Fruit fly (Drosophila melanogaster) whole organism, adult: ENCODE measurements around the gene BCAS2.

Source experiments
- CG11617 ChIP-seq: fragments of 200-800 bp; sonication (Bioruptor generic); optimal IDR thresholded peaks from 2 replicates; lab custom pipeline; 2017; ENCODE audit warnings: mild to moderate bottlenecking, missing biosample characterization, missing genetic modification reagents, missing genetic modification characterization
- CG12768 ChIP-seq: fragments of 200-800 bp; sonication (Bioruptor generic); optimal IDR thresholded peaks from 2 replicates; lab custom pipeline; 2017; ENCODE audit warnings: missing biosample characterization, missing genetic modification characterization, mild to moderate bottlenecking, moderate library complexity, missing genetic modification reagents
- CG14711 ChIP-seq: fragments of 200-800 bp; sonication (Bioruptor generic); optimal IDR thresholded peaks from 2 replicates; lab custom pipeline; 2018; ENCODE audit warnings: missing biosample characterization, mild to moderate bottlenecking, missing genetic modification characterization, moderate library complexity
- CG33017 ChIP-seq: fragments of 200-800 bp; sonication (Bioruptor generic); optimal IDR thresholded peaks from 2 replicates; lab custom pipeline; 2018; ENCODE audit warnings: missing biosample characterization, mild to moderate bottlenecking, missing genetic modification characterization, moderate library complexity
- CG7045 ChIP-seq: fragments of 200-800 bp; sonication (Bioruptor generic); optimal IDR thresholded peaks from 2 replicates; lab custom pipeline; 2017; ENCODE audit warnings: missing biosample characterization, mild to moderate bottlenecking, missing genetic modification characterization
- CG7101 ChIP-seq: fragments of 200-800 bp; sonication (Bioruptor generic); optimal IDR thresholded peaks from 2 replicates; lab custom pipeline; 2018; ENCODE audit warnings: missing biosample characterization, mild to moderate bottlenecking, missing genetic modification characterization, moderate library complexity
- Clk ChIP-seq: fragments of 200-800 bp; sonication (Bioruptor generic); optimal IDR thresholded peaks from 2 replicates; lab custom pipeline; 2017; ENCODE audit warnings: missing biosample characterization, missing genetic modification characterization
- Crg-1 ChIP-seq: fragments of 200-800 bp; sonication (Bioruptor generic); optimal IDR thresholded peaks from 2 replicates; lab custom pipeline; 2016; ENCODE audit warnings: missing biosample characterization, missing genetic modification characterization
- Hr96 ChIP-seq: fragments of 200-800 bp; sonication (Bioruptor generic); optimal IDR thresholded peaks from 2 replicates; lab custom pipeline; 2016; ENCODE audit warnings: missing biosample characterization, missing genetic modification characterization
- bab1 ChIP-seq: fragments of 200-800 bp; sonication (Bioruptor generic); optimal IDR thresholded peaks from 3 replicates; lab custom pipeline; 2019; ENCODE audit warnings: missing biosample characterization, mild to moderate bottlenecking, missing genetic modification characterization, moderate library complexity
- cic ChIP-seq: fragments of 200-800 bp; sonication (Bioruptor generic); optimal IDR thresholded peaks from 2 replicates; lab custom pipeline; 2017; ENCODE audit warnings: missing biosample characterization, mild to moderate bottlenecking, missing genetic modification characterization, moderate library complexity
- cnc ChIP-seq, 2 experiments: fragments of >200 bp; optimal IDR thresholded peaks; 2 replicates each; lab custom pipeline; 2017
- ovo ChIP-seq: fragments of 200-800 bp; sonication (Bioruptor generic); optimal IDR thresholded peaks from 2 replicates; lab custom pipeline; 2016; ENCODE audit warnings: missing biosample characterization, missing genetic modification characterization
- tj ChIP-seq: fragments of 200-800 bp; sonication (Bioruptor generic); optimal IDR thresholded peaks from 3 replicates; lab custom pipeline; 2017; ENCODE audit warnings: missing biosample characterization, mild to moderate bottlenecking, missing genetic modification characterization, moderate library complexity

- TF ChIP-seq Hr96, result no peak
- no peak for TF ChIP-seq CG7045 (GFP tag; lab: Kevin White, UChicago)
- no peak for TF ChIP-seq cic (GFP tag; lab: Kevin White, UChicago)
- no peak for TF ChIP-seq CG14711 (tag; lab: Kevin White, UChicago)
- no peak for TF ChIP-seq ovo
- no peak for TF ChIP-seq CG7101 (tag; lab: Kevin White, UChicago)
- no peak for TF ChIP-seq CG11617 (GFP tag; lab: Kevin White, UChicago)
- no peak for TF ChIP-seq Crg-1 (GFP tag; lab: Kevin White, UChicago)
- no peak for TF ChIP-seq cnc (optimal IDR thresholded peaks at IDR 0.05; lab: Kevin White, UChicago)
- no peak for TF ChIP-seq Clk (GFP tag; lab: Kevin White, UChicago)
- no peak for TF ChIP-seq tj (GFP tag; lab: Kevin White, UChicago)
- no peak for TF ChIP-seq bab1 (GFP tag; lab: Kevin White, UChicago)
- no peak for TF ChIP-seq CG33017
- TF ChIP-seq CG12768 (GFP tag; lab: Kevin White, UChicago), result no peak
Measured at dm6 chr3R:27921982-27922672, at the start of gene BCAS2.
